Fruit fly (Drosophila melanogaster) whole organism, adult: Measurements from ENCODE around the gene CG17110.

ENCODE experiments used
- CG11617 ChIP-seq: fragments of 200-800 bp; sonication (Bioruptor generic); optimal IDR thresholded peaks from 2 replicates; lab custom pipeline; 2017; ENCODE audit warnings: mild to moderate bottlenecking, missing biosample characterization, missing genetic modification reagents, missing genetic modification characterization
- Clk ChIP-seq: fragments of 200-800 bp; sonication (Bioruptor generic); optimal IDR thresholded peaks from 2 replicates; lab custom pipeline; 2017; ENCODE audit warnings: missing biosample characterization, missing genetic modification characterization
- kay ChIP-seq: fragments of 200-800 bp; sonication (Bioruptor generic); peaks from one replicate; lab custom pipeline; 2016; ENCODE audit warnings: missing biosample characterization, missing genetic modification characterization, borderline replicate concordance

DNA sequence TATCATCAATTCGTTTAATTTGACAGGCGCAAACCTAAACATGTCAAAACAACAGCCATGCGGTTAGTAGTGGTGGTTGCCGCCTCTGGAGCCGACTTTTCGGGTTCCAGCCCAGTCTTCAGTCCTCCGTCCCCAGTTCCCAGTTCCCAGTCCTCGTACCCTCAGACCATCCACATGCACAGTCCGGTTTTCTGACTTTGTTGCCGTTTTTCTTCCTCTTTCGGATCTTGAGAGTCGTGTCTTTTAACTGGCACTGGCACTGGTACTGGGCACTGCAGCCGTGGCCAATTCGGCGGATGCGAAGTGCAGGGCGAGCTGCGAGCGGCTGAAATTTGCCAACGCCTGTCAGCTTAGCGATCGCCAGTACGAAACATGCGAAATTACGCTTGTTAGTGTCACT, 40.8 kb downstream of the CG17110 start:
- TF ChIP-seq kay (GFP tag; lab: Kevin White, UChicago) = no peak
- no peak for TF ChIP-seq Clk (GFP tag; lab: Kevin White, UChicago)
- no peak for TF ChIP-seq CG11617 (GFP tag; lab: Kevin White, UChicago)
